Worm (Caenorhabditis elegans) whole organism, mixed stage, embryonic: ENCODE measurements around the gene F49H6.8.

Experiments
- lin-13 ChIP-seq: fragments of 150-350 bp; optimal IDR thresholded peaks from 2 replicates; lab custom pipeline; 2014; ENCODE audit warnings: missing biosample characterization, missing genetic modification characterization
- mab-5 ChIP-seq: fragments of 150-350 bp; optimal IDR thresholded peaks from 2 replicates; lab custom pipeline; 2014; ENCODE audit warnings: missing biosample characterization, missing genetic modification characterization
- snpc-4 ChIP-seq: fragments of 150-350 bp; optimal IDR thresholded peaks from 2 replicates; lab custom pipeline; 2014; ENCODE audit warnings: missing biosample characterization, missing genetic modification characterization

ce11 chrV:17064676-17065075 is 42.2 kb upstream of the F49H6.8 start, which contains the start of gene srh-255:
- TF ChIP-seq mab-5 (tag; lab: Kevin White, UChicago): no peak
- TF ChIP-seq snpc-4: no peak
- TF ChIP-seq lin-13 (tag; lab: Kevin White, UChicago): no peak
